Worm (Caenorhabditis elegans) whole organism, early embryonic: ENCODE measurements around the gene twk-6.

Experiments used
- B0310.2 ChIP-seq: sonication (generic microtip); optimal IDR thresholded peaks from 2 replicates; lab custom pipeline; 2016; ENCODE audit warnings: mild to moderate bottlenecking, missing genetic modification characterization, missing compliant biosample characterization
- F13C5.2 ChIP-seq: sonication (generic microtip); optimal IDR thresholded peaks from 2 replicates; lab custom pipeline; 2017; ENCODE audit warnings: mild to moderate bottlenecking, missing genetic modification characterization, inconsistent platforms, missing compliant biosample characterization
- aly-1 ChIP-seq: sonication (generic microtip); optimal IDR thresholded peaks from 2 replicates; lab custom pipeline; 2016; ENCODE audit warnings: missing genetic modification characterization, missing compliant biosample characterization
- ama-1 ChIP-seq: fragments of 150-350 bp; optimal IDR thresholded peaks from 2 replicates; lab custom pipeline; 2014
- ceh-13 ChIP-seq: fragments of 200-800 bp; sonication (Bioruptor generic); optimal IDR thresholded peaks from 2 replicates; lab custom pipeline; 2018; ENCODE audit warnings: mild to moderate bottlenecking, missing genetic modification characterization, missing compliant biosample characterization
- ceh-36 ChIP-seq: sonication (generic microtip); optimal IDR thresholded peaks from 2 replicates; lab custom pipeline; 2016; ENCODE audit warnings: missing genetic modification characterization, inconsistent platforms, missing compliant biosample characterization
- ets-7 ChIP-seq: sonication (generic microtip); optimal IDR thresholded peaks from 2 replicates; lab custom pipeline; 2016; ENCODE audit warnings: missing genotype, missing genetic modification characterization, missing compliant biosample characterization
- flt-1 ChIP-seq: fragments of 200-800 bp; sonication (Bioruptor generic); IDR thresholded peaks from 2 replicates; pipeline ENCODE4 v1.3.6; 2022; ENCODE audit warnings: missing genetic modification characterization, missing compliant biosample characterization
- hmbx-1 ChIP-seq: sonication (generic microtip); optimal IDR thresholded peaks from 2 replicates; lab custom pipeline; 2016; ENCODE audit warnings: mild to moderate bottlenecking, missing genetic modification characterization, missing compliant biosample characterization
- hmg-4 ChIP-seq: fragments of 200-800 bp; sonication (Bioruptor generic); optimal IDR thresholded peaks from 2 replicates; lab custom pipeline; 2018; ENCODE audit warnings: mild to moderate bottlenecking, missing genetic modification characterization, missing compliant biosample characterization
- hnd-1 ChIP-seq: sonication (generic microtip); optimal IDR thresholded peaks from 2 replicates; lab custom pipeline; 2016; ENCODE audit warnings: missing genetic modification characterization, missing compliant biosample characterization
- pes-1 ChIP-seq: fragments of 200-800 bp; sonication (Bioruptor generic); IDR thresholded peaks from 2 replicates; pipeline ENCODE4 v1.3.6; 2022; ENCODE audit warnings: missing genetic modification reagents, missing genetic modification characterization, missing compliant biosample characterization
- scrt-1 ChIP-seq: fragments of 200-800 bp; sonication (Bioruptor generic); IDR thresholded peaks from 2 replicates; pipeline ENCODE4 v1.3.6; 2022; ENCODE audit warnings: missing genetic modification characterization, missing compliant biosample characterization
- sea-1 ChIP-seq: fragments of 200-800 bp; sonication (Bioruptor generic); conservative IDR thresholded peaks from 2 replicates; pipeline ENCODE4 v1.3.6; 2022; ENCODE audit warnings: missing genetic modification characterization, missing compliant biosample characterization
- tbx-11 ChIP-seq: fragments of 200-800 bp; sonication (Bioruptor generic); IDR thresholded peaks from 2 replicates; pipeline ENCODE4 v1.3.6; 2022; ENCODE audit warnings: missing genetic modification characterization, missing compliant biosample characterization
- tbx-37 ChIP-seq: fragments of 200-800 bp; sonication (Bioruptor generic); conservative IDR thresholded peaks from 2 replicates; pipeline ENCODE4 v1.3.6; 2022; ENCODE audit warnings: missing genetic modification reagents, missing genetic modification characterization, missing compliant biosample characterization
- tra-4 ChIP-seq: sonication (generic microtip); optimal IDR thresholded peaks from 2 replicates; lab custom pipeline; 2017; ENCODE audit warnings: missing genetic modification characterization, missing compliant biosample characterization

Gene twk-6

ce11 chrIII:4703932-4704454 is 38.7 kb upstream of the twk-6 start, which contains the start of the genes clp-2 and mrpl-16:
Gene clp-2 (minus strand): TSS chrIII:4704025.
Gene mrpl-16 (plus strand): TSS chrIII:4704404.
- TF ChIP-seq aly-1 (tag; lab: Kevin White, UChicago) (no peak), scrt-1 (GFP tag; lab: Robert Waterston, UW) (no peak), ets-7 (no peak), hnd-1 (tag; lab: Kevin White, UChicago) (no peak), hmg-4 (no peak), sea-1 (GFP tag; lab: Robert Waterston, UW) (no peak), flt-1 (GFP tag; lab: Robert Waterston, UW) (no peak), ceh-13 (GFP tag; lab: Kevin White, UChicago) (no peak), hmbx-1 (tag; lab: Kevin White, UChicago) (no peak), tra-4 (tag; lab: Kevin White, UChicago) (no peak), ama-1 (lab: Kevin White, UChicago) (no peak), pes-1 (GFP tag; lab: Robert Waterston, UW) (no peak), F13C5.2 (tag; lab: Kevin White, UChicago) (no peak), tbx-37 (GFP tag; lab: Robert Waterston, UW) (no peak)

- TF ChIP-seq F13C5.2 (tag; lab: Kevin White, UChicago) (no peak), hnd-1 (tag; lab: Kevin White, UChicago) (no peak), ceh-36 (tag; lab: Kevin White, UChicago) (no peak), hmbx-1 (tag; lab: Kevin White, UChicago) (no peak), ceh-13 (GFP tag; lab: Kevin White, UChicago) (no peak), tbx-11 (GFP tag; lab: Robert Waterston, UW) (no peak), B0310.2 (no peak), ets-7 (no peak), sea-1 (GFP tag; lab: Robert Waterston, UW) (no peak)
These were observed 37.5 kb upstream of the twk-6 start, which contains the start of gene pgap-2 for ce11 chrIII:4705207-4705606. Gene pgap-2 (plus strand): TSS chrIII:4705507.

- no peak for TF ChIP-seq hmg-4
- no peak for TF ChIP-seq hmbx-1 (tag; lab: Kevin White, UChicago)
- TF ChIP-seq tbx-37 (GFP tag; lab: Robert Waterston, UW), result no peak
- TF ChIP-seq ceh-13 (GFP tag; lab: Kevin White, UChicago), result no peak
These were observed 36.0 kb upstream of the twk-6 start, which contains the start of gene T04A8.13 for ce11 chrIII:4706678-4707077. Gene T04A8.13 (plus strand): TSS chrIII:4706978.

- no peak for TF ChIP-seq ceh-13 (GFP tag; lab: Kevin White, UChicago)
- TF ChIP-seq ets-7, result no peak
- TF ChIP-seq B0310.2, result no peak
- TF ChIP-seq scrt-1 (GFP tag; lab: Robert Waterston, UW), result no peak
- TF ChIP-seq hmg-4, result no peak
- no peak for TF ChIP-seq hnd-1 (tag; lab: Kevin White, UChicago)
- TF ChIP-seq sea-1 (GFP tag; lab: Robert Waterston, UW), result no peak
- TF ChIP-seq tbx-37 (GFP tag; lab: Robert Waterston, UW), result no peak
- TF ChIP-seq ama-1 (lab: Kevin White, UChicago), result no peak
- no peak for TF ChIP-seq aly-1 (tag; lab: Kevin White, UChicago)
- TF ChIP-seq tbx-11 (GFP tag; lab: Robert Waterston, UW), result no peak
- TF ChIP-seq F13C5.2 (tag; lab: Kevin White, UChicago), result no peak
- TF ChIP-seq ceh-36 (tag; lab: Kevin White, UChicago), result no peak
- TF ChIP-seq pes-1 (GFP tag; lab: Robert Waterston, UW), result no peak
- no peak for TF ChIP-seq tra-4 (tag; lab: Kevin White, UChicago)
- TF ChIP-seq hmbx-1 (tag; lab: Kevin White, UChicago), result no peak
These were observed 33.8 kb upstream of the twk-6 start, which contains the start of gene T04A8.18 for ce11 chrIII:4708909-4709308. Gene T04A8.18 (plus strand): TSS chrIII:4709209.

- TF ChIP-seq B0310.2 (no peak), tra-4 (tag; lab: Kevin White, UChicago) (no peak), hnd-1 (tag; lab: Kevin White, UChicago) (no peak), hmbx-1 (tag; lab: Kevin White, UChicago) (no peak)
These were observed 27.6 kb upstream of the twk-6 start, which contains the start of gene him-18 for ce11 chrIII:4715088-4715487. Gene him-18 (minus strand): TSS chrIII:4715188.

ce11 chrIII:4720620-4721227 is 22.0 kb upstream of the twk-6 start, which contains the start of gene emb-5:
Gene emb-5 (minus strand): TSS chrIII:4720670.
- no peak for TF ChIP-seq tra-4 (tag; lab: Kevin White, UChicago)
- no peak for TF ChIP-seq tbx-37 (GFP tag; lab: Robert Waterston, UW)
- TF ChIP-seq ceh-13 (GFP tag; lab: Kevin White, UChicago), result no peak
- no peak for TF ChIP-seq sea-1 (GFP tag; lab: Robert Waterston, UW)
- TF ChIP-seq ets-7, result no peak
- TF ChIP-seq tbx-11 (GFP tag; lab: Robert Waterston, UW), result no peak
- no peak for TF ChIP-seq flt-1 (GFP tag; lab: Robert Waterston, UW)
- TF ChIP-seq ama-1 (lab: Kevin White, UChicago), result no peak
- no peak for TF ChIP-seq B0310.2
- no peak for TF ChIP-seq hnd-1 (tag; lab: Kevin White, UChicago)
- no peak for TF ChIP-seq aly-1 (tag; lab: Kevin White, UChicago)
- TF ChIP-seq scrt-1 (GFP tag; lab: Robert Waterston, UW), result no peak
- TF ChIP-seq F13C5.2 (tag; lab: Kevin White, UChicago), result no peak
- no peak for TF ChIP-seq pes-1 (GFP tag; lab: Robert Waterston, UW)
- no peak for TF ChIP-seq ceh-36 (tag; lab: Kevin White, UChicago)
- no peak for TF ChIP-seq hmg-4
- no peak for TF ChIP-seq hmbx-1 (tag; lab: Kevin White, UChicago)

ce11 chrIII:4721750-4722149 is 21.0 kb upstream of the twk-6 start, which contains the start of gene acy-1:
Gene acy-1 (plus strand): TSS chrIII:4722095.
- TF ChIP-seq hmg-4 (peak; percentile 56), ceh-13 (GFP tag; lab: Kevin White, UChicago) (no peak), F13C5.2 (tag; lab: Kevin White, UChicago) (peak; percentile 11)
